Worm (Caenorhabditis elegans): ENCODE data around the gene ddl-3.

- peak; percentile 79 for TF ChIP-seq fos-1 (tag; optimal IDR thresholded peaks at IDR 0.05)
- TF ChIP-seq efl-1 (optimal IDR thresholded peaks at IDR 0.05) = peak; percentile 99 to 100
- TF ChIP-seq efl-1 (GFP tag; optimal IDR thresholded peaks at IDR 0.05 in 1 of 2) = peak; percentile 99 to 100
- peak; percentile 65 for TF ChIP-seq nhr-11 (tag; optimal IDR thresholded peaks at IDR 0.05)
- TF ChIP-seq dpl-1 (GFP tag; optimal IDR thresholded peaks at IDR 0.05) = peak; percentile 98 to 99 (median 99)
- peak; percentile 35 for TF ChIP-seq elt-2 (tag; optimal IDR thresholded peaks at IDR 0.05)
These were observed 39.4 kb upstream of the ddl-3 start, which contains the start of gene mes-2 for ce11 chrII:14383644-14384043.

Data from whole organism, L1 larva.